Worm (Caenorhabditis elegans) whole organism, mixed stage, embryonic: ENCODE data around the gene cpt-4.

Experiments
- ceh-43 ChIP-seq: fragments of 200-800 bp; sonication (Bioruptor generic); optimal IDR thresholded peaks from 2 replicates; lab custom pipeline; 2018; ENCODE audit warnings: mild to moderate bottlenecking, missing genetic modification characterization, moderate library complexity, missing compliant biosample characterization
- mab-5 ChIP-seq: fragments of 150-350 bp; optimal IDR thresholded peaks from 2 replicates; lab custom pipeline; 2014; ENCODE audit warnings: missing biosample characterization, missing genetic modification characterization
- nhr-237 ChIP-seq: fragments of 150-350 bp; optimal IDR thresholded peaks from 2 replicates; lab custom pipeline; 2014; ENCODE audit warnings: missing biosample characterization, missing genetic modification characterization
- nhr-76 ChIP-seq: sonication (generic microtip); optimal IDR thresholded peaks from 2 replicates; lab custom pipeline; 2017; ENCODE audit warnings: missing biosample characterization, missing genetic modification characterization
- pha-4 ChIP-seq: fragments of 150-350 bp; optimal IDR thresholded peaks from 2 replicates; lab custom pipeline; 2018; ENCODE audit warnings: missing biosample characterization, missing genetic modification reagents, missing genetic modification characterization
- unc-62 ChIP-seq: fragments of 150-350 bp; optimal IDR thresholded peaks from 2 replicates; lab custom pipeline; 2014; ENCODE audit warnings: missing biosample characterization, missing genetic modification reagents, missing genetic modification characterization

DNA sequence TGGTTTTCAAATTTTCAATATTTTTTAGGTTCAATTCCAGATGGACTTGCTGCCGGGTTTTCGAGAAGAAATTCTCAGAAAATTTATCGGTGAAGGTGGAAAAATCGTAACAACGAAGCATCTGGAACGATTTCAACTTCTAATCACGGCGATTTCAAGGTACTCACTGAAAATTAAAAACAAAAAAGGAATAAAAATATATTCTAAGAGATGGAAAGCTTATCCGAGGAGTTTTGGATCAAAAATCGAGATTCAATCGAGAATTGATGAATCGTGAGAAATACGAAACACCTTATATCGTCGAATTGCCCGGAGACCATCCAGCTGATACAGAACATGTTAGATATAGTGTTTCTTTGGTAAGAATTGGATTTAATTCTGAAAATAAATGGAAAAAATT, 24.7 kb upstream of the cpt-4 start, which contains the start of gene K11D12.12:
- TF ChIP-seq unc-62, result no peak
- TF ChIP-seq mab-5 (tag; lab: Kevin White, UChicago), result no peak
- no peak for TF ChIP-seq nhr-237
- no peak for TF ChIP-seq pha-4 (tag; lab: Kevin White, UChicago)
- no peak for TF ChIP-seq ceh-43
- no peak for TF ChIP-seq nhr-76 (tag; lab: Kevin White, UChicago)
